Worm (Caenorhabditis elegans) whole organism, late embryonic: Measurements from ENCODE around the gene rad-50.

Experiments
- ahr-1 ChIP-seq: sonication (generic microtip); optimal IDR thresholded peaks from 2 replicates; lab custom pipeline; 2016; ENCODE audit warnings: missing genetic modification characterization, missing compliant biosample characterization
- ama-1 ChIP-seq: fragments of 150-350 bp; optimal IDR thresholded peaks from 2 replicates; lab custom pipeline; 2014
- ceh-19 ChIP-seq: fragments of 200-800 bp; sonication (Bioruptor generic); optimal IDR thresholded peaks from 2 replicates; lab custom pipeline; 2018; ENCODE audit warnings: mild to moderate bottlenecking, missing genetic modification characterization, missing compliant biosample characterization
- ceh-2 ChIP-seq: sonication (generic microtip); optimal IDR thresholded peaks from 2 replicates; lab custom pipeline; 2016; ENCODE audit warnings: missing genotype, missing genetic modification characterization, missing compliant biosample characterization
- dmd-4 ChIP-seq: sonication (generic microtip); optimal IDR thresholded peaks from 2 replicates; lab custom pipeline; 2016; ENCODE audit warnings: borderline replicate concordance, missing genetic modification characterization, missing compliant biosample characterization
- eyg-1 ChIP-seq: sonication (generic microtip); optimal IDR thresholded peaks from 2 replicates; lab custom pipeline; 2016; ENCODE audit warnings: missing genotype, missing genetic modification characterization, missing compliant biosample characterization
- lin-11 ChIP-seq: fragments of 200-800 bp; sonication (Bioruptor generic); optimal IDR thresholded peaks from 2 replicates; lab custom pipeline; 2018; ENCODE audit warnings: mild to moderate bottlenecking, missing genetic modification characterization, missing compliant biosample characterization
- madf-2 ChIP-seq: sonication (generic microtip); optimal IDR thresholded peaks from 2 replicates; lab custom pipeline; 2017; ENCODE audit warnings: missing genetic modification characterization, missing compliant biosample characterization
- pag-3 ChIP-seq: sonication (generic microtip); optimal IDR thresholded peaks from 2 replicates; lab custom pipeline; 2016; ENCODE audit warnings: missing compliant biosample characterization, missing genetic modification characterization, borderline replicate concordance
- pqm-1 ChIP-seq: sonication (generic microtip); optimal IDR thresholded peaks from 2 replicates; lab custom pipeline; 2016; ENCODE audit warnings: missing genetic modification characterization, missing compliant biosample characterization
- tbx-2 ChIP-seq: sonication (generic microtip); optimal IDR thresholded peaks from 2 replicates; lab custom pipeline; 2016; ENCODE audit warnings: missing genetic modification characterization, missing compliant biosample characterization
- unc-3 ChIP-seq, 2 experiments: fragments of 200-800 bp in 1 of 2; sonication (Bioruptor generic) in 1 of 2; sonication (generic microtip) in 1 of 2; conservative IDR thresholded peaks in 1 of 2; optimal IDR thresholded peaks in 1 of 2; 2 replicates each; pipeline versions ENCODE4 v1.3.6 to Lab custom; 2016 to 2022; ENCODE audit warnings: missing compliant biosample characterization in 2 of 2, missing genetic modification characterization in 2 of 2, missing genetic modification reagents in 1 of 2
- unc-42 ChIP-seq: sonication (generic microtip); optimal IDR thresholded peaks from 2 replicates; lab custom pipeline; 2016; ENCODE audit warnings: missing genotype, missing genetic modification characterization, missing compliant biosample characterization
- ztf-16 ChIP-seq: sonication (generic microtip); optimal IDR thresholded peaks from 2 replicates; lab custom pipeline; 2017; ENCODE audit warnings: missing genetic modification characterization, missing compliant biosample characterization

- no peak for TF ChIP-seq madf-2
- no peak for TF ChIP-seq tbx-2 (tag; lab: Kevin White, UChicago)
- no peak for TF ChIP-seq ceh-19 (GFP tag; lab: Kevin White, UChicago)
- TF ChIP-seq pqm-1, result no peak
- no peak for TF ChIP-seq unc-3 (GFP tag; conservative IDR thresholded peaks at IDR 0.05; lab: Robert Waterston, UW)
- TF ChIP-seq unc-3 (tag; optimal IDR thresholded peaks at IDR 0.05; lab: Kevin White, UChicago), result no peak
- TF ChIP-seq ahr-1 (tag; lab: Kevin White, UChicago), result no peak
- no peak for TF ChIP-seq lin-11 (tag; lab: Kevin White, UChicago)
- no peak for TF ChIP-seq eyg-1 (tag; lab: Kevin White, UChicago)
- TF ChIP-seq dmd-4 (tag; lab: Kevin White, UChicago), result no peak
- no peak for TF ChIP-seq pag-3 (tag; lab: Kevin White, UChicago)
- TF ChIP-seq unc-42 (tag; lab: Kevin White, UChicago), result no peak
- TF ChIP-seq ceh-2 (tag; lab: Kevin White, UChicago), result no peak
- TF ChIP-seq ztf-16 (tag; lab: Kevin White, UChicago), result no peak
- TF ChIP-seq ama-1 (lab: Kevin White, UChicago), result no peak
Observed at ce11 chrV:12269272-12269767, 23.9 kb downstream of the rad-50 start, which contains the start of gene twk-24.
